Worm (Caenorhabditis elegans) whole organism, L3 larva: ENCODE results near the gene egl-43.

Source experiments
- ceh-82 ChIP-seq: fragments of 150-350 bp; optimal IDR thresholded peaks from 2 replicates; lab custom pipeline; 2014; ENCODE audit warnings: missing biosample characterization, missing genetic modification characterization
- mdl-1 ChIP-seq: fragments of 150-350 bp; optimal IDR thresholded peaks from 2 replicates; lab custom pipeline; 2014; ENCODE audit warnings: missing biosample characterization, missing genetic modification characterization
- nhr-28 ChIP-seq: fragments of 150-350 bp; optimal IDR thresholded peaks from 2 replicates; lab custom pipeline; 2014; ENCODE audit warnings: missing biosample characterization, missing genetic modification characterization

DNA sequence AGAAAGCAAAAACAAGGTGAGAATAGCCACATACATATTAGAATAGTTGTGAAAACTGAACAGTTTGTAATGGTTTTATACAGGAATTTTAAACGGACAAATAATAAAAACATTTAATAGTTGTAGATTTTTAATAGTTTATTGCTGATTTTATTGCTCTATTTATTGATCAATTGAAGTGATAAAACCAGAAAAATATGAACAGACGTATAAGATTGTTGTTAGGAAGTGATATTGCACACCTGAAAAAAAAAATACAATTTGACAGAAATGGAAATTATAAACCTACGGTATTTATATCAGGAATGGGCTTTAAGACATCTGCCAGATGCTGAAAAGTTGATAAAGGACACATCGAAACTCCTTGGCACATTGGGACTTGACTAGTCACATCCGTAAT is 37.1 kb upstream of the egl-43 start, which contains the start of gene C05C10.8:
- TF ChIP-seq ceh-82 (tag; lab: Kevin White, UChicago) (no peak), mdl-1 (no peak), nhr-28 (no peak)
